Worm (Caenorhabditis elegans) whole organism, L2 larva: ENCODE data around the gene str-69.

Experiments used
- C34F6.9 ChIP-seq: fragments of 150-350 bp; optimal IDR thresholded peaks from 2 replicates; lab custom pipeline; 2014; ENCODE audit warnings: missing biosample characterization, missing genetic modification characterization
- F13H6.1 ChIP-seq: sonication (generic microtip); optimal IDR thresholded peaks from 2 replicates; lab custom pipeline; 2016; ENCODE audit warnings: missing genetic modification characterization, missing compliant biosample characterization
- R02D3.7 ChIP-seq: fragments of 150-350 bp; optimal IDR thresholded peaks from 2 replicates; lab custom pipeline; 2014; ENCODE audit warnings: missing biosample characterization, missing genetic modification characterization
- Y55F3AM.14 ChIP-seq: fragments of 200-800 bp; sonication (Bioruptor generic); optimal IDR thresholded peaks from 2 replicates; lab custom pipeline; 2018; ENCODE audit warnings: mild to moderate bottlenecking, missing genetic modification characterization, missing compliant biosample characterization
- ZK546.5 ChIP-seq: sonication (generic microtip); optimal IDR thresholded peaks from 2 replicates; lab custom pipeline; 2017; ENCODE audit warnings: missing biosample characterization, missing genetic modification characterization
- alr-1 ChIP-seq: fragments of 150-350 bp; optimal IDR thresholded peaks from 2 replicates; lab custom pipeline; 2014; ENCODE audit warnings: missing biosample characterization, missing genetic modification characterization
- aly-2 ChIP-seq: fragments of 150-350 bp; optimal IDR thresholded peaks from 2 replicates; lab custom pipeline; 2014; ENCODE audit warnings: missing biosample characterization, missing genetic modification characterization
- ama-1 ChIP-seq: fragments of 150-350 bp; optimal IDR thresholded peaks from 2 replicates; lab custom pipeline; 2018; ENCODE audit warnings: inconsistent platforms
- ceh-16 ChIP-seq: fragments of 150-350 bp; optimal IDR thresholded peaks from 2 replicates; lab custom pipeline; 2014; ENCODE audit warnings: missing biosample characterization, missing genetic modification characterization
- ceh-82 ChIP-seq: fragments of 150-350 bp; optimal IDR thresholded peaks from 2 replicates; lab custom pipeline; 2014; ENCODE audit warnings: missing biosample characterization, missing genetic modification characterization
- crh-2 ChIP-seq: sonication (generic microtip); optimal IDR thresholded peaks from 2 replicates; lab custom pipeline; 2017; ENCODE audit warnings: missing biosample characterization, missing genetic modification characterization
- egl-27 ChIP-seq: sonication (generic microtip); optimal IDR thresholded peaks from 3 replicates; lab custom pipeline; 2017; ENCODE audit warnings: missing biosample characterization, missing genetic modification reagents, missing genetic modification characterization
- elt-1 ChIP-seq: fragments of 150-350 bp; optimal IDR thresholded peaks from 2 replicates; lab custom pipeline; 2014; ENCODE audit warnings: missing biosample characterization, missing genetic modification characterization
- gmeb-1 ChIP-seq: fragments of 150-350 bp; optimal IDR thresholded peaks from 2 replicates; lab custom pipeline; 2014; ENCODE audit warnings: missing biosample characterization, missing genetic modification characterization
- lin-11 ChIP-seq: fragments of 150-350 bp; sonication (generic microtip); optimal IDR thresholded peaks from 2 replicates; lab custom pipeline; 2014; ENCODE audit warnings: missing biosample characterization, missing genetic modification characterization, inconsistent platforms, mixed read lengths
- lin-13 ChIP-seq: fragments of 150-350 bp; optimal IDR thresholded peaks from 2 replicates; lab custom pipeline; 2014; ENCODE audit warnings: missing biosample characterization, missing genetic modification reagents, missing genetic modification characterization
- lin-39 ChIP-seq: fragments of 150-350 bp; optimal IDR thresholded peaks from 2 replicates; lab custom pipeline; 2014; ENCODE audit warnings: missing biosample characterization, missing genetic modification reagents, missing genetic modification characterization
- lsy-2 ChIP-seq, 2 experiments: fragments of 150-350 bp in 1 of 2; sonication (generic microtip) in 1 of 2; optimal IDR thresholded peaks; 2 replicates each; lab custom pipeline; 2014 to 2017; ENCODE audit warnings: missing biosample characterization in 2 of 2, missing genetic modification characterization in 2 of 2
- mab-5 ChIP-seq: fragments of 150-350 bp; optimal IDR thresholded peaks from 2 replicates; lab custom pipeline; 2014; ENCODE audit warnings: missing biosample characterization, missing genetic modification characterization
- mbf-1 ChIP-seq: sonication (generic microtip); optimal IDR thresholded peaks from 2 replicates; lab custom pipeline; 2017; ENCODE audit warnings: missing biosample characterization, missing genetic modification characterization
- mdl-1 ChIP-seq, 2 experiments: fragments of 150-350 bp in 1 of 2; sonication (generic microtip) in 1 of 2; optimal IDR thresholded peaks; 2 replicates each; lab custom pipeline; 2017; ENCODE audit warnings: missing biosample characterization in 2 of 2, missing genetic modification characterization in 2 of 2
- nhr-10 ChIP-seq: sonication (generic microtip); optimal IDR thresholded peaks from 2 replicates; lab custom pipeline; 2017; ENCODE audit warnings: missing biosample characterization, missing genetic modification characterization
- nhr-11 ChIP-seq: fragments of 150-350 bp; optimal IDR thresholded peaks from 2 replicates; lab custom pipeline; 2014; ENCODE audit warnings: missing biosample characterization, missing genetic modification characterization
- nhr-129 ChIP-seq: fragments of 150-350 bp; optimal IDR thresholded peaks from 2 replicates; lab custom pipeline; 2014; ENCODE audit warnings: missing biosample characterization, missing genetic modification characterization
- nhr-21 ChIP-seq: fragments of 150-350 bp; optimal IDR thresholded peaks from 2 replicates; lab custom pipeline; 2014; ENCODE audit warnings: missing biosample characterization, missing genetic modification characterization
- nhr-23 ChIP-seq: fragments of 150-350 bp; optimal IDR thresholded peaks from 2 replicates; lab custom pipeline; 2014; ENCODE audit warnings: missing biosample characterization, missing genetic modification reagents, missing genetic modification characterization
- nhr-237 ChIP-seq: fragments of 150-350 bp; optimal IDR thresholded peaks from 2 replicates; lab custom pipeline; 2014; ENCODE audit warnings: missing biosample characterization, missing genetic modification characterization
- nhr-25 ChIP-seq: fragments of 150-350 bp; sonication (generic microtip); optimal IDR thresholded peaks from 3 replicates; lab custom pipeline; 2014; ENCODE audit warnings: missing biosample characterization, missing genetic modification characterization
- nhr-6 ChIP-seq: fragments of 150-350 bp; optimal IDR thresholded peaks from 2 replicates; lab custom pipeline; 2014; ENCODE audit warnings: missing biosample characterization, missing genetic modification characterization
- skn-1 ChIP-seq: sonication (generic microtip); optimal IDR thresholded peaks from 2 replicates; lab custom pipeline; 2017; ENCODE audit warnings: missing biosample characterization, missing genetic modification characterization
- sma-3 ChIP-seq: sonication (generic microtip); optimal IDR thresholded peaks from 2 replicates; lab custom pipeline; 2016; ENCODE audit warnings: missing genetic modification reagents, missing genetic modification characterization, missing compliant biosample characterization
- sma-9 ChIP-seq, 2 experiments: fragments of 150-350 bp in 1 of 2; sonication (generic microtip) in 1 of 2; optimal IDR thresholded peaks; 2 replicates each; lab custom pipeline; 2014 to 2016; ENCODE audit warnings: missing genetic modification characterization in 2 of 2, mild to moderate bottlenecking in 1 of 2, missing biosample characterization in 1 of 2, missing compliant biosample characterization in 1 of 2, missing genetic modification reagents in 1 of 2, moderate library complexity in 1 of 2
- snpc-4 ChIP-seq: fragments of 150-350 bp; optimal IDR thresholded peaks from 2 replicates; lab custom pipeline; 2014; ENCODE audit warnings: missing biosample characterization, missing genetic modification characterization
- unc-55 ChIP-seq: fragments of 150-350 bp; sonication (generic microtip); optimal IDR thresholded peaks from 3 replicates; lab custom pipeline; 2014; ENCODE audit warnings: missing biosample characterization, missing genetic modification reagents, missing genetic modification characterization
- unc-62 ChIP-seq: fragments of 150-350 bp; optimal IDR thresholded peaks from 2 replicates; lab custom pipeline; 2014; ENCODE audit warnings: missing biosample characterization, missing genetic modification reagents, missing genetic modification characterization
- zag-1 ChIP-seq: fragments of 150-350 bp; optimal IDR thresholded peaks from 2 replicates; lab custom pipeline; 2014; ENCODE audit warnings: missing biosample characterization, missing genetic modification characterization
- ztf-11 ChIP-seq: sonication (generic microtip); optimal IDR thresholded peaks from 2 replicates; lab custom pipeline; 2017; ENCODE audit warnings: missing biosample characterization, missing genetic modification characterization
- ztf-4 ChIP-seq: fragments of 150-350 bp; optimal IDR thresholded peaks from 2 replicates; lab custom pipeline; 2014; ENCODE audit warnings: missing biosample characterization, missing genetic modification characterization

The str-69 gene

ce11 chrV:3105810-3106209, at the start of gene str-69:
Gene str-69 (minus strand): TSS chrV:3105910.
- TF ChIP-seq mab-5 (tag; lab: Kevin White, UChicago): no peak
- no peak for TF ChIP-seq lsy-2 (tag; optimal IDR thresholded peaks at IDR 0.05; lab: Kevin White, UChicago)
- TF ChIP-seq lin-11 (tag; lab: Kevin White, UChicago): no peak
- no peak for TF ChIP-seq nhr-129
- TF ChIP-seq C34F6.9 (tag; lab: Kevin White, UChicago): no peak
- TF ChIP-seq mbf-1 (tag; lab: Kevin White, UChicago): no peak
- TF ChIP-seq R02D3.7 (tag; lab: Kevin White, UChicago): no peak
- no peak for TF ChIP-seq ceh-16 (tag; lab: Kevin White, UChicago)
- no peak for TF ChIP-seq unc-62
- TF ChIP-seq, all 48 proteins: peak for 0

- TF ChIP-seq snpc-4 (tag; lab: Kevin White, UChicago) (no peak), gmeb-1 (tag; lab: Kevin White, UChicago) (no peak), ztf-4 (tag; lab: Kevin White, UChicago) (no peak), ceh-16 (tag; lab: Kevin White, UChicago) (no peak), ama-1 (lab: Kevin White, UChicago) (no peak), F13H6.1 (tag; lab: Kevin White, UChicago) (no peak), nhr-237 (no peak), nhr-6 (tag; lab: Kevin White, UChicago) (no peak), nhr-21 (tag; lab: Kevin White, UChicago) (no peak), nhr-25 (tag; lab: Kevin White, UChicago) (no peak), aly-2 (no peak), C34F6.9 (tag; lab: Kevin White, UChicago) (no peak), ceh-82 (tag; lab: Kevin White, UChicago) (no peak), crh-2 (no peak), lin-13 (GFP tag; lab: Kevin White, UChicago) (no peak), sma-9 (GFP tag; optimal IDR thresholded peaks at IDR 0.05; lab: Kevin White, UChicago) (no peak), sma-9 (tag; optimal IDR thresholded peaks at IDR 0.05; lab: Kevin White, UChicago) (no peak), nhr-11 (tag; lab: Kevin White, UChicago) (no peak)
- TF ChIP-seq, all 48 proteins: peak for 0
Measured at ce11 chrV:3155072-3155471, 49.4 kb upstream of the str-69 start, which contains the start of gene srab-7. Gene srab-7 (minus strand): TSS chrV:3155172.

ce11 chrV:3151862-3152261, 46.2 kb upstream of the str-69 start, which contains the start of gene srab-6:
Gene srab-6 (minus strand): TSS chrV:3151962.
- no peak for TF ChIP-seq lin-39 (tag; lab: Kevin White, UChicago)
- TF ChIP-seq F13H6.1 (tag; lab: Kevin White, UChicago): no peak
- no peak for TF ChIP-seq sma-3 (GFP tag; lab: Kevin White, UChicago)
- TF ChIP-seq skn-1 (tag; lab: Kevin White, UChicago): no peak
- TF ChIP-seq nhr-23: no peak
- no peak for TF ChIP-seq ZK546.5 (tag; lab: Kevin White, UChicago)
- TF ChIP-seq nhr-6 (tag; lab: Kevin White, UChicago): no peak
- TF ChIP-seq ztf-11 (tag; lab: Kevin White, UChicago): no peak
- TF ChIP-seq elt-1 (tag; lab: Kevin White, UChicago): no peak
- no peak for TF ChIP-seq nhr-21 (tag; lab: Kevin White, UChicago)
- TF ChIP-seq egl-27: no peak
- no peak for TF ChIP-seq nhr-11 (tag; lab: Kevin White, UChicago)

- TF ChIP-seq unc-55 (GFP tag; lab: Kevin White, UChicago): no peak
- TF ChIP-seq nhr-11 (tag; lab: Kevin White, UChicago): no peak
- no peak for TF ChIP-seq nhr-10 (tag; lab: Kevin White, UChicago)
- TF ChIP-seq nhr-237: no peak
- TF ChIP-seq ama-1 (lab: Kevin White, UChicago): no peak
- TF ChIP-seq mdl-1 (tag; optimal IDR thresholded peaks at IDR 0.05; lab: Kevin White, UChicago): no peak
- TF ChIP-seq crh-2: no peak
- TF ChIP-seq C34F6.9 (tag; lab: Kevin White, UChicago): no peak
- TF ChIP-seq zag-1 (tag; lab: Kevin White, UChicago): no peak
- no peak for TF ChIP-seq nhr-21 (tag; lab: Kevin White, UChicago)
- no peak for TF ChIP-seq nhr-25 (tag; lab: Kevin White, UChicago)
- no peak for TF ChIP-seq nhr-6 (tag; lab: Kevin White, UChicago)
- TF ChIP-seq mab-5 (tag; lab: Kevin White, UChicago): no peak
- TF ChIP-seq nhr-129: no peak
- no peak for TF ChIP-seq snpc-4 (tag; lab: Kevin White, UChicago)
- TF ChIP-seq alr-1: no peak
- TF ChIP-seq Y55F3AM.14 (GFP tag; lab: Kevin White, UChicago): no peak
Measured at ce11 chrV:3149910-3150428, 44.3 kb upstream of the str-69 start.
